Worm (Caenorhabditis elegans): Measurements from ENCODE around the gene str-252.

The str-252 gene

ce11 chrV:13935423-13935822 lies 19.1 kb downstream of the str-252 start:
- peak; percentile 31 for TF ChIP-seq elt-3 (tag; optimal IDR thresholded peaks at IDR 0.05)
- TF ChIP-seq drap-1 (GFP tag; optimal IDR thresholded peaks at IDR 0.05), result no peak

ce11 chrV:13936052-13936451 lies 19.8 kb downstream of the str-252 start:
- no peak for TF ChIP-seq nhr-12 (tag; optimal IDR thresholded peaks at IDR 0.05)
- no peak for TF ChIP-seq elt-3 (tag; optimal IDR thresholded peaks at IDR 0.05)
- TF ChIP-seq mab-5 (tag; optimal IDR thresholded peaks at IDR 0.05), result no peak
- TF ChIP-seq nhr-237 (tag; optimal IDR thresholded peaks at IDR 0.05), result no peak
- no peak for TF ChIP-seq ceh-39 (tag; optimal IDR thresholded peaks at IDR 0.05)
- no peak for TF ChIP-seq cnd-1 (tag; optimal IDR thresholded peaks at IDR 0.05)
- no peak for TF ChIP-seq lin-32 (GFP tag; optimal IDR thresholded peaks at IDR 0.05)
- TF ChIP-seq drap-1 (GFP tag; optimal IDR thresholded peaks at IDR 0.05), result no peak
- no peak for TF ChIP-seq ceh-43 (GFP tag; optimal IDR thresholded peaks at IDR 0.05)

ce11 chrV:13936850-13937249 lies 20.6 kb downstream of the str-252 start, which contains the start of gene srw-145:
TSS of gene srw-145 (plus strand) at chrV:13937150.
- TF ChIP-seq zip-8 (tag; optimal IDR thresholded peaks at IDR 0.05) (no peak), lin-32 (GFP tag; optimal IDR thresholded peaks at IDR 0.05) (no peak), nhr-12 (tag; optimal IDR thresholded peaks at IDR 0.05) (no peak), pha-4 (tag; optimal IDR thresholded peaks at IDR 0.05) (no peak), unc-39 (tag; optimal IDR thresholded peaks at IDR 0.05) (no peak)

- TF ChIP-seq snpc-4 (tag; optimal IDR thresholded peaks at IDR 0.05) (no peak), unc-120 (tag; optimal IDR thresholded peaks at IDR 0.05; ENCODE audit: poor library complexity, severe bottlenecking) (no peak), ham-2 (GFP tag; optimal IDR thresholded peaks at IDR 0.05) (no peak), tbx-8 (GFP tag; optimal IDR thresholded peaks at IDR 0.05) (no peak), ceh-43 (GFP tag; optimal IDR thresholded peaks at IDR 0.05) (no peak), nhr-2 (tag; optimal IDR thresholded peaks at IDR 0.05) (no peak), sem-2 (GFP tag; optimal IDR thresholded peaks at IDR 0.05) (no peak), lin-13 (tag; optimal IDR thresholded peaks at IDR 0.05) (no peak), zip-8 (tag; optimal IDR thresholded peaks at IDR 0.05) (no peak), elt-3 (tag; optimal IDR thresholded peaks at IDR 0.05) (no peak), ceh-83 (GFP tag; optimal IDR thresholded peaks at IDR 0.05) (no peak)
Observed at ce11 chrV:13942082-13942481, 25.8 kb downstream of the str-252 start, which contains the start of gene dpr-1. TSS of gene dpr-1 (minus strand) at chrV:13942182.

- TF ChIP-seq snpc-4 (tag; optimal IDR thresholded peaks at IDR 0.05), result no peak
- no peak for TF ChIP-seq ceh-83 (GFP tag; optimal IDR thresholded peaks at IDR 0.05)
- no peak for TF ChIP-seq nhr-237 (tag; optimal IDR thresholded peaks at IDR 0.05)
- TF ChIP-seq unc-39 (tag; optimal IDR thresholded peaks at IDR 0.05), result no peak
- TF ChIP-seq bed-3 (GFP tag; optimal IDR thresholded peaks at IDR 0.05), result no peak
- TF ChIP-seq lin-13 (tag; optimal IDR thresholded peaks at IDR 0.05), result no peak
Observed at ce11 chrV:13946385-13947019, 30.2 kb downstream of the str-252 start, which contains the start of the genes srx-10 and clec-226. TSS of gene srx-10 (minus strand) at chrV:13946485. TSS of gene clec-226 (plus strand) at chrV:13946969.

ce11 chrV:13949010-13949409 lies 32.7 kb downstream of the str-252 start, which contains the start of gene R10D12.6:
TSS of gene R10D12.6 (plus strand) at chrV:13949310.
- TF ChIP-seq ham-2 (GFP tag; optimal IDR thresholded peaks at IDR 0.05) (no peak), hlh-1 (tag; optimal IDR thresholded peaks at IDR 0.05) (no peak), nhr-237 (tag; optimal IDR thresholded peaks at IDR 0.05) (no peak), flh-1 (GFP tag; optimal IDR thresholded peaks at IDR 0.05) (no peak), ceh-43 (GFP tag; optimal IDR thresholded peaks at IDR 0.05) (no peak), nhr-76 (tag; optimal IDR thresholded peaks at IDR 0.05) (no peak), elt-1 (tag; optimal IDR thresholded peaks at IDR 0.05; ENCODE audit: borderline replicate concordance, insufficient read depth) (no peak)

ce11 chrV:13949752-13950151 lies 33.5 kb downstream of the str-252 start, which contains the start of gene R10D12.7:
TSS of gene R10D12.7 (plus strand) at chrV:13950052.
- no peak for TF ChIP-seq snpc-4 (tag; optimal IDR thresholded peaks at IDR 0.05)
- no peak for TF ChIP-seq ham-2 (GFP tag; optimal IDR thresholded peaks at IDR 0.05)
- no peak for TF ChIP-seq elt-1 (tag; optimal IDR thresholded peaks at IDR 0.05; ENCODE audit: borderline replicate concordance, insufficient read depth)
- no peak for TF ChIP-seq flh-1 (GFP tag; optimal IDR thresholded peaks at IDR 0.05)
- TF ChIP-seq hlh-1 (tag; optimal IDR thresholded peaks at IDR 0.05), result no peak
